Worm (Caenorhabditis elegans) whole organism, young adult: ENCODE data around the gene nlp-41.

Experiments used
- B0336.3 ChIP-seq: fragments of 200-800 bp; sonication (Bioruptor generic); IDR thresholded peaks from 2 replicates; pipeline ENCODE4 v1.3.6; 2022; ENCODE audit warnings: missing genetic modification characterization, missing compliant biosample characterization
- C06A6.2 ChIP-seq: fragments of 200-800 bp; sonication (Bioruptor generic); conservative IDR thresholded peaks from 2 replicates; pipeline ENCODE4 v1.3.6; 2022; ENCODE audit warnings: missing genetic modification characterization, missing compliant biosample characterization
- F52B5.7 ChIP-seq: sonication (generic microtip); optimal IDR thresholded peaks from 2 replicates; lab custom pipeline; 2016; ENCODE audit warnings: mild to moderate bottlenecking, missing genetic modification characterization, missing compliant biosample characterization
- F55B11.4 ChIP-seq: sonication (generic microtip); optimal IDR thresholded peaks from 2 replicates; lab custom pipeline; 2016; ENCODE audit warnings: missing compliant biosample characterization, missing genetic modification characterization, borderline replicate concordance; ENCODE audit not compliant: insufficient read depth
- K12H6.12 ChIP-seq: fragments of 200-800 bp; sonication (Bioruptor generic); optimal IDR thresholded peaks from 2 replicates; lab custom pipeline; 2018; ENCODE audit warnings: mild to moderate bottlenecking, missing genetic modification characterization, missing compliant biosample characterization
- T07F8.4 ChIP-seq: sonication (generic microtip); optimal IDR thresholded peaks from 2 replicates; lab custom pipeline; 2016; ENCODE audit warnings: mild to moderate bottlenecking, missing genetic modification characterization, moderate library complexity, missing compliant biosample characterization
- Y56A3A.18 ChIP-seq: fragments of 200-800 bp; sonication (Bioruptor generic); IDR thresholded peaks from 2 replicates; pipeline ENCODE4 v1.3.6; 2022; ENCODE audit warnings: missing genetic modification reagents, missing genetic modification characterization, missing compliant biosample characterization
- ZK185.1 ChIP-seq: sonication (generic microtip); optimal IDR thresholded peaks from 2 replicates; lab custom pipeline; 2016; ENCODE audit warnings: mild to moderate bottlenecking, missing genetic modification characterization, missing compliant biosample characterization; ENCODE audit not compliant: poor library complexity, severe bottlenecking
- ama-1 ChIP-seq, 3 experiments: fragments of 150-350 bp in 1 of 3; sonication (generic microtip) in 2 of 3; optimal IDR thresholded peaks; 2 replicates each; lab custom pipeline; 2014 to 2018; ENCODE audit warnings: missing biosample characterization in 2 of 3, missing genetic modification characterization in 2 of 3, missing genetic modification reagents in 2 of 3
- attf-5 ChIP-seq: fragments of 200-800 bp; sonication (Bioruptor generic); optimal IDR thresholded peaks from 2 replicates; lab custom pipeline; 2018; ENCODE audit warnings: mild to moderate bottlenecking, missing genetic modification characterization, missing compliant biosample characterization
- cebp-1 ChIP-seq, 2 experiments: fragments of 200-800 bp in 1 of 2; sonication (Bioruptor generic) in 1 of 2; sonication (generic microtip) in 1 of 2; IDR thresholded peaks in 1 of 2; optimal IDR thresholded peaks in 1 of 2; 2 replicates each; pipeline versions ENCODE4 v1.3.6 to Lab custom; 2017 to 2022; ENCODE audit warnings: missing compliant biosample characterization in 2 of 2, missing genetic modification characterization in 2 of 2, mild to moderate bottlenecking in 1 of 2, missing genetic modification reagents in 1 of 2, moderate library complexity in 1 of 2
- chd-7 ChIP-seq: sonication (generic microtip); optimal IDR thresholded peaks from 2 replicates; lab custom pipeline; 2016; ENCODE audit warnings: mild to moderate bottlenecking, missing genetic modification characterization, moderate library complexity, missing compliant biosample characterization
- gei-17 ChIP-seq: fragments of 200-800 bp; sonication (Bioruptor generic); optimal IDR thresholded peaks from 2 replicates; lab custom pipeline; 2018; ENCODE audit warnings: mild to moderate bottlenecking, missing genetic modification characterization, missing compliant biosample characterization
- hmg-1.2 ChIP-seq: fragments of 200-800 bp; sonication (Bioruptor generic); IDR thresholded peaks from 2 replicates; pipeline ENCODE4 v1.3.6; 2022; ENCODE audit warnings: missing genetic modification reagents, missing genetic modification characterization, missing compliant biosample characterization
- hsf-1 ChIP-seq: fragments of 200-800 bp; sonication (Bioruptor generic); IDR thresholded peaks from 2 replicates; pipeline ENCODE4 v1.3.6; 2022; ENCODE audit warnings: missing genetic modification reagents, missing genetic modification characterization, missing compliant biosample characterization
- lag-1 ChIP-seq: fragments of 200-800 bp; sonication (Bioruptor generic); IDR thresholded peaks from 2 replicates; pipeline ENCODE4 v1.3.6; 2022; ENCODE audit warnings: missing genetic modification reagents, missing genetic modification characterization, missing compliant biosample characterization
- let-607 ChIP-seq, 2 experiments: fragments of 200-800 bp in 1 of 2; sonication (Bioruptor generic) in 1 of 2; sonication (generic microtip) in 1 of 2; optimal IDR thresholded peaks; 2 replicates each; lab custom pipeline; 2016 to 2018; ENCODE audit warnings: mild to moderate bottlenecking in 2 of 2, missing compliant biosample characterization in 2 of 2, missing genetic modification characterization in 2 of 2, moderate library complexity in 2 of 2, missing genotype in 1 of 2
- madf-10 ChIP-seq: sonication (generic microtip); optimal IDR thresholded peaks from 2 replicates; lab custom pipeline; 2016; ENCODE audit warnings: mild to moderate bottlenecking, missing genetic modification characterization, missing compliant biosample characterization
- madf-8 ChIP-seq: fragments of 200-800 bp; sonication (Bioruptor generic); conservative IDR thresholded peaks from 2 replicates; pipeline ENCODE4 v1.3.6; 2022; ENCODE audit warnings: missing genetic modification reagents, missing genetic modification characterization, missing compliant biosample characterization
- mes-4 ChIP-seq: sonication (generic microtip); optimal IDR thresholded peaks from 2 replicates; lab custom pipeline; 2016; ENCODE audit warnings: missing genotype, missing genetic modification characterization, missing compliant biosample characterization
- nhr-27 ChIP-seq: fragments of 200-800 bp; sonication (Bioruptor generic); optimal IDR thresholded peaks from 2 replicates; lab custom pipeline; 2018; ENCODE audit warnings: mild to moderate bottlenecking, missing genetic modification characterization, moderate library complexity, missing compliant biosample characterization
- nhr-80 ChIP-seq: sonication (generic microtip); optimal IDR thresholded peaks from 2 replicates; lab custom pipeline; 2016; ENCODE audit warnings: missing genetic modification characterization, missing compliant biosample characterization
- pbrm-1 ChIP-seq: fragments of 200-800 bp; sonication (Bioruptor generic); IDR thresholded peaks from 2 replicates; pipeline ENCODE4 v1.3.6; 2022; ENCODE audit warnings: missing genetic modification reagents, missing genetic modification characterization, missing compliant biosample characterization
- snpc-4 ChIP-seq, 5 experiments: fragments of 150-350 bp in 1 of 5; sonication (generic microtip) in 4 of 5; optimal IDR thresholded peaks; 2 replicates each; lab custom pipeline; 2014 to 2018; ENCODE audit warnings: missing genetic modification characterization in 5 of 5, missing biosample characterization in 3 of 5, antibody characterized with exemption in 2 of 5, mild to moderate bottlenecking in 2 of 5, missing compliant biosample characterization in 2 of 5, missing genotype in 2 of 5, moderate library complexity in 2 of 5, missing genetic modification reagents in 1 of 5
- somi-1 ChIP-seq: fragments of 200-800 bp; sonication (Bioruptor generic); optimal IDR thresholded peaks from 2 replicates; lab custom pipeline; 2018; ENCODE audit warnings: mild to moderate bottlenecking, missing genetic modification characterization, missing compliant biosample characterization
- tbp1 ChIP-seq: fragments of 200-800 bp; sonication (Bioruptor generic); optimal IDR thresholded peaks from 2 replicates; lab custom pipeline; 2018; ENCODE audit warnings: mild to moderate bottlenecking, missing genetic modification characterization, missing compliant biosample characterization
- tbx-9 ChIP-seq: sonication (generic microtip); optimal IDR thresholded peaks from 2 replicates; lab custom pipeline; 2016; ENCODE audit warnings: borderline replicate concordance, missing genetic modification characterization, inconsistent platforms, missing compliant biosample characterization
- tlf-1 ChIP-seq: fragments of 200-800 bp; sonication (Bioruptor generic); optimal IDR thresholded peaks from 2 replicates; lab custom pipeline; 2018; ENCODE audit warnings: mild to moderate bottlenecking, missing genetic modification characterization, missing compliant biosample characterization
- unc-130 ChIP-seq: sonication (generic microtip); optimal IDR thresholded peaks from 2 replicates; lab custom pipeline; 2016; ENCODE audit warnings: missing genetic modification reagents, missing genetic modification characterization, missing compliant biosample characterization
- zim-3 ChIP-seq: sonication (generic microtip); optimal IDR thresholded peaks from 2 replicates; lab custom pipeline; 2017; ENCODE audit warnings: mild to moderate bottlenecking, missing genetic modification characterization, moderate library complexity, missing compliant biosample characterization
- ztf-26 ChIP-seq: sonication (generic microtip); optimal IDR thresholded peaks from 2 replicates; lab custom pipeline; 2017; ENCODE audit warnings: missing genetic modification characterization, missing compliant biosample characterization
- ztf-28 ChIP-seq: fragments of 200-800 bp; sonication (Bioruptor generic); IDR thresholded peaks from 2 replicates; pipeline ENCODE4 v1.3.6; 2022; ENCODE audit warnings: missing genetic modification reagents, missing genetic modification characterization, missing compliant biosample characterization
- ztf-3 ChIP-seq: fragments of 200-800 bp; sonication (Bioruptor generic); optimal IDR thresholded peaks from 2 replicates; lab custom pipeline; 2018; ENCODE audit warnings: mild to moderate bottlenecking, missing genetic modification characterization, missing compliant biosample characterization

Gene nlp-41

DNA sequence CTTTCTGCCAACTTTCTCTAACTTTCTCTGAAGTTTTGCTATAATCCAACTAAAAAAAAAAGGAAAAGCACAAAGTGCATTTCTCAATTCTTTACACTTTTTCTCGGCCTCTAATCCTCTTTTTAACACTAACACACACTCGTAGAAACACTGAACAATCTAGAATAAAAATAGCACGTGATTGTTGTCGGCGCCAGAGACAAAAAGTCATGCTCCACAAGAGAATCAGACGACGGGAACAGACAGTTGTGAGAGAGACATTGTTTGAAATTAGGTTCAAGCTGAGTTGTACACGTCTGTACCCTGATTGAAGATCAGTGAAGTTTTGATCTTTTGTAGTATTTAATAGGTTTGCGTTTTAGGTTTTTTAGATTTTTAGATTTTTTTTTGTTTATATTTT is 47.7 kb downstream of the nlp-41 start (continued):
- TF ChIP-seq tlf-1 (GFP tag; lab: Kevin White, UChicago) (peak; percentile 29), hsf-1 (peak; percentile 83), C06A6.2 (GFP tag; lab: Robert Waterston, UW) (no peak), ZK185.1 (tag; lab: Kevin White, UChicago) (peak; percentile 28), K12H6.12 (tag; lab: Kevin White, UChicago) (peak; percentile 30), F52B5.7 (tag; lab: Kevin White, UChicago) (no peak), cebp-1 (GFP tag; IDR thresholded peaks at IDR 0.05; lab: Robert Waterston, UW) (no peak), cebp-1 (tag; optimal IDR thresholded peaks at IDR 0.05; lab: Kevin White, UChicago) (peak; percentile 63), tbp1 (GFP tag; lab: Kevin White, UChicago) (peak; percentile 52), B0336.3 (GFP tag; lab: Robert Waterston, UW) (peak; percentile 84), ztf-26 (tag; lab: Kevin White, UChicago) (peak; percentile 1), snpc-4 (GFP tag; optimal IDR thresholded peaks at IDR 0.05; lab: Kevin White, UChicago) (no peak), snpc-4 (tag; optimal IDR thresholded peaks at IDR 0.05; lab: Kevin White, UChicago) (peak in 1 of 4 experiments; percentile 17), attf-5 (GFP tag; lab: Kevin White, UChicago) (peak; percentile 4), let-607 (tag; optimal IDR thresholded peaks at IDR 0.05; lab: Kevin White, UChicago) (peak in 1 of 2 experiments; percentile 36), madf-10 (tag; lab: Kevin White, UChicago) (no peak)

ce11 chrII:14599284-14599862 is 48.7 kb downstream of the nlp-41 start:
- TF ChIP-seq Y56A3A.18 (GFP tag; lab: Robert Waterston, UW) (no peak), hmg-1.2 (GFP tag; lab: Robert Waterston, UW) (peak; percentile 20; the same call in 1 of the 2 replicates), tbx-9 (tag; lab: Kevin White, UChicago) (no peak), somi-1 (GFP tag; lab: Kevin White, UChicago) (no peak), gei-17 (no peak), ztf-28 (GFP tag; lab: Robert Waterston, UW) (no peak), mes-4 (tag; lab: Kevin White, UChicago) (no peak), ama-1 (optimal IDR thresholded peaks at IDR 0.05; lab: Kevin White, UChicago) (peak; percentile 72), ama-1 (GFP tag; optimal IDR thresholded peaks at IDR 0.05; lab: Kevin White, UChicago) (no peak), F55B11.4 (no peak)

ce11 chrII:14599933-14600630 is 49.4 kb downstream of the nlp-41 start:
- TF ChIP-seq nhr-27 (tag; lab: Kevin White, UChicago) = no peak
- peak; percentile 32 for TF ChIP-seq ztf-3 (GFP tag; lab: Kevin White, UChicago)
- TF ChIP-seq nhr-80 (tag; lab: Kevin White, UChicago) = peak; percentile 16
- no peak for TF ChIP-seq madf-8 (GFP tag; lab: Robert Waterston, UW)
- 0 out of 2 replicates have a peak, but pooled peaks have one; percentile 14 for TF ChIP-seq pbrm-1
- peak; percentile 36 for TF ChIP-seq ama-1 (optimal IDR thresholded peaks at IDR 0.05; lab: Kevin White, UChicago)
- TF ChIP-seq ama-1 (GFP tag; optimal IDR thresholded peaks at IDR 0.05; lab: Kevin White, UChicago) = no peak
- no peak for TF ChIP-seq zim-3 (tag; lab: Kevin White, UChicago)
- no peak for TF ChIP-seq T07F8.4 (tag; lab: Kevin White, UChicago)
- no peak for TF ChIP-seq unc-130 (GFP tag; lab: Kevin White, UChicago)
- no peak for TF ChIP-seq lag-1 (GFP tag; lab: Robert Waterston, UW)
- TF ChIP-seq chd-7 = peak; percentile 1
